Fruit fly (Drosophila melanogaster) whole organism, adult: ENCODE data around the gene CSN1b.

Experiments
- CG11617 ChIP-seq: fragments of 200-800 bp; sonication (Bioruptor generic); optimal IDR thresholded peaks from 2 replicates; lab custom pipeline; 2017; ENCODE audit warnings: mild to moderate bottlenecking, missing biosample characterization, missing genetic modification reagents, missing genetic modification characterization
- CG1620 ChIP-seq: fragments of 200-800 bp; sonication (Bioruptor generic); optimal IDR thresholded peaks from 2 replicates; lab custom pipeline; 2016; ENCODE audit warnings: missing biosample characterization, missing genetic modification characterization
- CG5204 ChIP-seq: fragments of 200-800 bp; sonication (Bioruptor generic); optimal IDR thresholded peaks from 2 replicates; lab custom pipeline; 2016; ENCODE audit warnings: missing biosample characterization, missing genetic modification characterization
- CG7045 ChIP-seq: fragments of 200-800 bp; sonication (Bioruptor generic); optimal IDR thresholded peaks from 2 replicates; lab custom pipeline; 2017; ENCODE audit warnings: missing biosample characterization, mild to moderate bottlenecking, missing genetic modification characterization
- cic ChIP-seq: fragments of 200-800 bp; sonication (Bioruptor generic); optimal IDR thresholded peaks from 2 replicates; lab custom pipeline; 2017; ENCODE audit warnings: missing biosample characterization, mild to moderate bottlenecking, missing genetic modification characterization, moderate library complexity

- TF ChIP-seq CG11617 (GFP tag; lab: Kevin White, UChicago) (peak; percentile 83), CG1620 (GFP tag; lab: Kevin White, UChicago) (peak; percentile 46), CG7045 (GFP tag; lab: Kevin White, UChicago) (peak; percentile 72), cic (GFP tag; lab: Kevin White, UChicago) (peak; percentile 63), CG5204 (GFP tag; lab: Kevin White, UChicago) (peak; percentile 80)
Measured at dm6 chr3L:18869035-18869826, 35.5 kb downstream of the CSN1b start, which contains the start of gene Grx1.
